Worm (Caenorhabditis elegans) whole organism, L1 larva: ENCODE data around the gene F39F10.5.
A peak's percentile ranks its signal among the peaks of the same experiment; 100 is the strongest.

Source experiments
- C16A3.4 ChIP-seq: fragments of 150-350 bp; optimal IDR thresholded peaks from 2 replicates; lab custom pipeline; 2014; ENCODE audit warnings: missing biosample characterization, missing genetic modification characterization
- ama-1 ChIP-seq: fragments of 150-350 bp; optimal IDR thresholded peaks from 2 replicates; lab custom pipeline; 2014
- ceh-8 ChIP-seq: fragments of 200-800 bp; sonication (Bioruptor generic); optimal IDR thresholded peaks from 2 replicates; lab custom pipeline; 2018; ENCODE audit warnings: mild to moderate bottlenecking, missing genetic modification characterization, moderate library complexity, missing compliant biosample characterization
- ceh-88 ChIP-seq: fragments of 200-800 bp; sonication (Bioruptor generic); IDR thresholded peaks from 2 replicates; pipeline ENCODE4 v1.3.6; 2022; ENCODE audit warnings: missing genetic modification characterization, missing compliant biosample characterization
- efl-1 ChIP-seq, 4 experiments: fragments of 150-350 bp; optimal IDR thresholded peaks in 3 of 4; peaks in 1 of 4; 1 replicate in 1 of 4; 2 replicates in 3 of 4; lab custom pipeline; 2014; ENCODE audit warnings: missing biosample characterization in 2 of 4, missing genetic modification characterization in 2 of 4, missing genetic modification reagents in 2 of 4
- elt-2 ChIP-seq: sonication (generic microtip); optimal IDR thresholded peaks from 2 replicates; lab custom pipeline; 2016; ENCODE audit warnings: missing genetic modification characterization, mild to moderate bottlenecking, inconsistent platforms, missing compliant biosample characterization, missing genetic modification reagents
- fos-1 ChIP-seq: fragments of 150-350 bp; optimal IDR thresholded peaks from 2 replicates; lab custom pipeline; 2014; ENCODE audit warnings: missing biosample characterization, missing genetic modification characterization
- hlh-4 ChIP-seq: sonication (generic microtip); optimal IDR thresholded peaks from 2 replicates; lab custom pipeline; 2016; ENCODE audit warnings: mild to moderate bottlenecking, missing genetic modification characterization, missing compliant biosample characterization
- irx-1 ChIP-seq: sonication (generic microtip); optimal IDR thresholded peaks from 2 replicates; lab custom pipeline; 2016; ENCODE audit warnings: missing genetic modification characterization, missing compliant biosample characterization
- lin-14 ChIP-seq: fragments of 200-800 bp; sonication (Bioruptor generic); optimal IDR thresholded peaks from 2 replicates; lab custom pipeline; 2018; ENCODE audit warnings: mild to moderate bottlenecking, missing genetic modification characterization, moderate library complexity, missing compliant biosample characterization
- lin-35 ChIP-seq, 2 experiments: fragments of 150-350 bp; optimal IDR thresholded peaks; 2 replicates each; lab custom pipeline; 2014; ENCODE audit warnings: missing biosample characterization in 2 of 2, missing genetic modification characterization in 2 of 2, missing genetic modification reagents in 2 of 2
- lin-39 ChIP-seq: fragments of 150-350 bp; optimal IDR thresholded peaks from 2 replicates; lab custom pipeline; 2014; ENCODE audit warnings: missing biosample characterization, missing genetic modification reagents, missing genetic modification characterization
- mdl-1 ChIP-seq, 2 experiments: fragments of 150-350 bp; optimal IDR thresholded peaks; 2 replicates each; lab custom pipeline; 2014 to 2017; ENCODE audit warnings: missing biosample characterization in 2 of 2, missing genetic modification characterization in 2 of 2, inconsistent platforms in 1 of 2
- nhr-11 ChIP-seq: fragments of 150-350 bp; optimal IDR thresholded peaks from 2 replicates; lab custom pipeline; 2014; ENCODE audit warnings: missing biosample characterization, missing genetic modification characterization
- nhr-12 ChIP-seq: sonication (generic microtip); optimal IDR thresholded peaks from 2 replicates; lab custom pipeline; 2017; ENCODE audit warnings: missing biosample characterization, missing genetic modification characterization
- nhr-19 ChIP-seq: fragments of 200-800 bp; sonication (Bioruptor generic); conservative IDR thresholded peaks from 2 replicates; pipeline ENCODE4 v1.3.6; 2022; ENCODE audit warnings: missing genetic modification characterization, missing compliant biosample characterization
- nhr-47 ChIP-seq: sonication (generic microtip); optimal IDR thresholded peaks from 2 replicates; lab custom pipeline; 2016; ENCODE audit warnings: mild to moderate bottlenecking, missing genetic modification characterization, moderate library complexity, missing compliant biosample characterization
- rnt-1 ChIP-seq: sonication (generic microtip); optimal IDR thresholded peaks from 2 replicates; lab custom pipeline; 2016; ENCODE audit warnings: mild to moderate bottlenecking, missing genetic modification characterization, moderate library complexity, missing compliant biosample characterization
- skn-1 ChIP-seq: fragments of 150-350 bp; optimal IDR thresholded peaks from 2 replicates; lab custom pipeline; 2014; ENCODE audit warnings: missing biosample characterization, missing genetic modification characterization
- snu-23 ChIP-seq: sonication (generic microtip); optimal IDR thresholded peaks from 2 replicates; lab custom pipeline; 2016; ENCODE audit warnings: missing genetic modification characterization, missing compliant biosample characterization
- sup-37 ChIP-seq: fragments of 200-800 bp; sonication (Bioruptor generic); optimal IDR thresholded peaks from 2 replicates; lab custom pipeline; 2018; ENCODE audit warnings: mild to moderate bottlenecking, missing genetic modification characterization, missing compliant biosample characterization
- tlp-1 ChIP-seq: fragments of 150-350 bp; optimal IDR thresholded peaks from 2 replicates; lab custom pipeline; 2014; ENCODE audit warnings: missing biosample characterization, missing genetic modification characterization
- ztf-4 ChIP-seq: fragments of 150-350 bp; optimal IDR thresholded peaks from 2 replicates; lab custom pipeline; 2014; ENCODE audit warnings: missing biosample characterization, missing genetic modification characterization

F39F10.5 gene

DNA sequence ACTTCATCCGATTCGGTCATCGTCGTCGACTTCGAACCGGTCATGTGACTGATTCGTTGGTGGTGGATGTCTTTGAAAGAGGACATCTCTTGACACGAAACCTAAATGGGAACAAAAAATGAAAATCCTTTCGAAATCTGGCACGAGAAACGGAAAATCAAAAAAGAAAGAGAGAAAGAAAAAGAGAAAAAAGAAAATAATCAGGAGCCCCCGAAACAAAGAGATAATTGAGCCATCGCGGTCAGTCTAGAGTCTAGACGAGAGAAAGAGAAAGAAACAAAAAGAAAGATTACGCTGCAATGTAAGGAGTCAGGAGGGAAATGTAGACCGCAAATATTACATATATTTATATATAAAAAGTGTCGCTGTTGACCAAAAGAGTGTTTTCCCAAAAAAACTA, 44.6 kb downstream of the F39F10.5 start, which contains the start of gene aakg-2:
Gene aakg-2, minus strand, starts transcription at position 101 of the 400 bp plus-strand sequence.
- TF ChIP-seq rnt-1 (tag; lab: Kevin White, UChicago) (no peak), snu-23 (GFP tag; lab: Kevin White, UChicago) (no peak), efl-1 (optimal IDR thresholded peaks at IDR 0.05; lab: Kevin White, UChicago) (no peak), efl-1 (GFP tag; optimal IDR thresholded peaks at IDR 0.05 in 1 of 2; lab: Kevin White, UChicago) (peak in 1 of 2 experiments; percentile 84), lin-14 (GFP tag; lab: Kevin White, UChicago) (peak; percentile 37)
- TF ChIP-seq, all 84 proteins: peak for 2

DNA sequence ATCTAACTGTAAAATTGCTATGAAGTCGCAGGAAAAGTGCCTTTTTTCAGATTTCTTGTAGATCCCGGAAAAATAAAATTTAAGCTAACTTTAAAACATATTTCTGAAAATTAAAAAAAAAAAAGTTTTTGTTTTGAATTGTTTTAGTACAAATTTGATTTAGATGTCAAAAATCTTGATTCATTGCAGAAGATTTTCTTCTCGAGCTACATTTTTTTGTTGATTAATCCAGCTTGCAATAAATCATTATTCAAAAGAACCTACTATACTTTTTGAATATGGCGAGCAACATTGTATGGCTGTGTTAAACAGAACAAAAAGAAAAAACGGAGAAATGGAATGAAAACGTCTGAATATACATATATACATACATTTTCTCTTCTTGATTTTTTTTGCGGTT, 47.9 kb downstream of the F39F10.5 start:
- TF ChIP-seq ztf-4 (tag; lab: Kevin White, UChicago) (no peak), fos-1 (tag; lab: Kevin White, UChicago) (no peak), tlp-1 (tag; lab: Kevin White, UChicago) (no peak)
- TF ChIP-seq, all 84 proteins: peak for 0

DNA sequence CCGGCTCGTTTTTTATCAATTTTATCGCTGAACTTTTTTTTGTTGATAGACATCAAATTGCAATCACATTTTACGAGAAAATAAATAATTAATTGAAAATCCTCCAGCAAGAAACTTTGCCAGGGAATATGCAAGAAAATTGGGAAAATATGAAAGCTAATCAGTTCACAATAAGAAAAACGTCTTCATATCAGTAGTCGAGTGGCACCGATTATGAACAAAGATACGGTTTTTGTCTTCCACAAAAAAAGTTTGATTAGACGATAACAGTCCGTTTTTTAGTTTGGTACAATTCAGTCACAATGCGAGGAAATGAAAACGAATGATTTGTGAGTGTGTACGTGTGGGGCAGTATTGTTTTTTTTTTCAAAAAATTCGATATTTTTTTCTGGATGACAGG, 48.6 kb downstream of the F39F10.5 start:
- TF ChIP-seq nhr-19 (no peak), nhr-12 (tag; lab: Kevin White, UChicago) (no peak), irx-1 (tag; lab: Kevin White, UChicago) (no peak), elt-2 (peak; percentile 0), ztf-4 (tag; lab: Kevin White, UChicago) (no peak)

DNA sequence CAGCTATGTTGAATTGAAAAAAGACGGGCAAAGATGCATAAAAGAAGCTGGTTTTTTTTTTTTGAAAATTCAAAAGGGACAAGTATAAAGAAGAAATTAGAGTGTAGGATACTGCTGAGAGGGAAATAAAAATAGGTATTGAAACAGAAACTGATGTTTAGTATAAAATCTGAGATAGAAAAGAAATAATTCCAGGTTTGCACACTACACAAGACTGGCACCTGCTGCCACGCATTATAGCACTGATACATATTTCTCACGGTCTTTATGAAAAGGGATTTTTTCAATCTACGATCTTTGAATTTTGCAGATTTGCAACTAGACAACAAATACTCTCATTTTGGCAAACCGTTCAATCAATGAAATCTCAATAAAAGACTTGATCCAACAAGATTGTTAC, 50.2 kb downstream of the F39F10.5 start:
- TF ChIP-seq hlh-4 (tag; lab: Kevin White, UChicago) (no peak), lin-35 (GFP tag; optimal IDR thresholded peaks at IDR 0.05; lab: Kevin White, UChicago) (no peak), fos-1 (tag; lab: Kevin White, UChicago) (no peak), nhr-19 (no peak), nhr-47 (no peak), C16A3.4 (tag; lab: Kevin White, UChicago) (no peak), ceh-8 (GFP tag; lab: Kevin White, UChicago) (no peak), ama-1 (lab: Kevin White, UChicago) (no peak), ceh-88 (GFP tag; lab: Robert Waterston, UW) (no peak), nhr-11 (tag; lab: Kevin White, UChicago) (no peak), skn-1 (tag; lab: Kevin White, UChicago) (no peak), mdl-1 (tag; optimal IDR thresholded peaks at IDR 0.05; lab: Kevin White, UChicago) (no peak), lin-39 (tag; lab: Kevin White, UChicago) (no peak), sup-37 (GFP tag; lab: Kevin White, UChicago) (no peak)
